Fruit fly (Drosophila melanogaster) whole organism: ENCODE results near the gene dsx.

Experiments
- Dll ChIP-seq: fragments of >200 bp; optimal IDR thresholded peaks from 2 replicates; lab custom pipeline; 2017
- EcR ChIP-seq, 2 experiments: fragments of >200 bp; optimal IDR thresholded peaks; 2 replicates each; lab custom pipeline; 2017; ENCODE audit warnings: missing biosample characterization in 2 of 2, missing genetic modification characterization in 2 of 2, missing genetic modification reagents in 2 of 2
- usp ChIP-seq: fragments of >200 bp; optimal IDR thresholded peaks from 2 replicates; lab custom pipeline; 2017; ENCODE audit warnings: missing biosample characterization, missing genetic modification characterization, mixed read lengths

DNA sequence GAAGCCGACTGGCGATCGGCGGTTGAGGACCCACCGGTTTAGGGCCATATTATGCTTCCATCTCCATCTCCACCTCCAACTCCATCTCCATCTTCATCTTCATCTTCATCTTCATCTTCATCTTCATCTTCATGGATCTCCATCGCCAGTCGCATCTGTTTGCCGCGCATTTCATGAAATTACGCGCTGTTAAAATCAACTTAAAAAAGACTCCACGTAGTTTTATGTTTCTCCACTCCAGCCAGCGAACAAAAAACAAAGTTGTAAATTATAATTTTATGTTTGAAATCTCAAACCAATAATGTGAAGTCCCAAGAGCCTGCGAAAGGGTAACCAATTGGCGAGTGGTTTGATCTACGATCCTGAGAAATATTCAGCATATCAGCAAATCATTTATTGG lies 17.1 kb downstream of the dsx start:
- TF ChIP-seq usp (GFP tag; lab: Kevin White, UChicago) = no peak
- TF ChIP-seq EcR (GFP tag; optimal IDR thresholded peaks at IDR 0.05; lab: Kevin White, UChicago) = no peak
- no peak for TF ChIP-seq Dll (lab: Kevin White, UChicago)
